Worm (Caenorhabditis elegans) whole organism, L2 larva: ENCODE results near the gene Y39A1A.20.

Experiments
- C34F6.9 ChIP-seq: fragments of 150-350 bp; optimal IDR thresholded peaks from 2 replicates; lab custom pipeline; 2014; ENCODE audit warnings: missing biosample characterization, missing genetic modification characterization
- F13H6.1 ChIP-seq: sonication (generic microtip); optimal IDR thresholded peaks from 2 replicates; lab custom pipeline; 2016; ENCODE audit warnings: missing genetic modification characterization, missing compliant biosample characterization
- R02D3.7 ChIP-seq: fragments of 150-350 bp; optimal IDR thresholded peaks from 2 replicates; lab custom pipeline; 2014; ENCODE audit warnings: missing biosample characterization, missing genetic modification characterization
- Y55F3AM.14 ChIP-seq: fragments of 200-800 bp; sonication (Bioruptor generic); optimal IDR thresholded peaks from 2 replicates; lab custom pipeline; 2018; ENCODE audit warnings: mild to moderate bottlenecking, missing genetic modification characterization, missing compliant biosample characterization
- alr-1 ChIP-seq: fragments of 150-350 bp; optimal IDR thresholded peaks from 2 replicates; lab custom pipeline; 2014; ENCODE audit warnings: missing biosample characterization, missing genetic modification characterization
- aly-2 ChIP-seq: fragments of 150-350 bp; optimal IDR thresholded peaks from 2 replicates; lab custom pipeline; 2014; ENCODE audit warnings: missing biosample characterization, missing genetic modification characterization
- ama-1 ChIP-seq: fragments of 150-350 bp; optimal IDR thresholded peaks from 2 replicates; lab custom pipeline; 2018; ENCODE audit warnings: inconsistent platforms
- blmp-1 ChIP-seq: sonication (generic microtip); optimal IDR thresholded peaks from 2 replicates; lab custom pipeline; 2017; ENCODE audit warnings: missing genetic modification characterization, mild to moderate bottlenecking, missing compliant biosample characterization, antibody characterized with exemption, moderate library complexity; ENCODE audit not compliant: insufficient read depth
- ceh-16 ChIP-seq: fragments of 150-350 bp; optimal IDR thresholded peaks from 2 replicates; lab custom pipeline; 2014; ENCODE audit warnings: missing biosample characterization, missing genetic modification characterization
- ceh-82 ChIP-seq: fragments of 150-350 bp; optimal IDR thresholded peaks from 2 replicates; lab custom pipeline; 2014; ENCODE audit warnings: missing biosample characterization, missing genetic modification characterization
- crh-2 ChIP-seq: sonication (generic microtip); optimal IDR thresholded peaks from 2 replicates; lab custom pipeline; 2017; ENCODE audit warnings: missing biosample characterization, missing genetic modification characterization
- dmd-4 ChIP-seq: sonication (generic microtip); optimal IDR thresholded peaks from 2 replicates; lab custom pipeline; 2017; ENCODE audit warnings: missing biosample characterization, missing genetic modification characterization
- elt-3 ChIP-seq: sonication (generic microtip); optimal IDR thresholded peaks from 2 replicates; lab custom pipeline; 2017; ENCODE audit warnings: missing biosample characterization, missing genetic modification characterization
- fos-1 ChIP-seq: fragments of 150-350 bp; optimal IDR thresholded peaks from 2 replicates; lab custom pipeline; 2014; ENCODE audit warnings: missing biosample characterization, missing genetic modification characterization
- gmeb-1 ChIP-seq: fragments of 150-350 bp; optimal IDR thresholded peaks from 2 replicates; lab custom pipeline; 2014; ENCODE audit warnings: missing biosample characterization, missing genetic modification characterization
- lin-39 ChIP-seq: fragments of 150-350 bp; optimal IDR thresholded peaks from 2 replicates; lab custom pipeline; 2014; ENCODE audit warnings: missing biosample characterization, missing genetic modification reagents, missing genetic modification characterization
- lsy-2 ChIP-seq, 2 experiments: fragments of 150-350 bp in 1 of 2; sonication (generic microtip) in 1 of 2; optimal IDR thresholded peaks; 2 replicates each; lab custom pipeline; 2014 to 2017; ENCODE audit warnings: missing biosample characterization in 2 of 2, missing genetic modification characterization in 2 of 2
- mab-5 ChIP-seq: fragments of 150-350 bp; optimal IDR thresholded peaks from 2 replicates; lab custom pipeline; 2014; ENCODE audit warnings: missing biosample characterization, missing genetic modification characterization
- mdl-1 ChIP-seq, 2 experiments: fragments of 150-350 bp in 1 of 2; sonication (generic microtip) in 1 of 2; optimal IDR thresholded peaks; 2 replicates each; lab custom pipeline; 2017; ENCODE audit warnings: missing biosample characterization in 2 of 2, missing genetic modification characterization in 2 of 2
- nhr-10 ChIP-seq: sonication (generic microtip); optimal IDR thresholded peaks from 2 replicates; lab custom pipeline; 2017; ENCODE audit warnings: missing biosample characterization, missing genetic modification characterization
- nhr-11 ChIP-seq: fragments of 150-350 bp; optimal IDR thresholded peaks from 2 replicates; lab custom pipeline; 2014; ENCODE audit warnings: missing biosample characterization, missing genetic modification characterization
- nhr-129 ChIP-seq: fragments of 150-350 bp; optimal IDR thresholded peaks from 2 replicates; lab custom pipeline; 2014; ENCODE audit warnings: missing biosample characterization, missing genetic modification characterization
- nhr-21 ChIP-seq: fragments of 150-350 bp; optimal IDR thresholded peaks from 2 replicates; lab custom pipeline; 2014; ENCODE audit warnings: missing biosample characterization, missing genetic modification characterization
- nhr-23 ChIP-seq: fragments of 150-350 bp; optimal IDR thresholded peaks from 2 replicates; lab custom pipeline; 2014; ENCODE audit warnings: missing biosample characterization, missing genetic modification reagents, missing genetic modification characterization
- nhr-237 ChIP-seq: fragments of 150-350 bp; optimal IDR thresholded peaks from 2 replicates; lab custom pipeline; 2014; ENCODE audit warnings: missing biosample characterization, missing genetic modification characterization
- nhr-6 ChIP-seq: fragments of 150-350 bp; optimal IDR thresholded peaks from 2 replicates; lab custom pipeline; 2014; ENCODE audit warnings: missing biosample characterization, missing genetic modification characterization
- nhr-77 ChIP-seq: fragments of 150-350 bp; optimal IDR thresholded peaks from 2 replicates; lab custom pipeline; 2014; ENCODE audit warnings: missing biosample characterization, missing genetic modification characterization
- peb-1 ChIP-seq: fragments of 150-350 bp; optimal IDR thresholded peaks from 2 replicates; lab custom pipeline; 2014; ENCODE audit warnings: missing biosample characterization, missing genetic modification characterization
- sem-4 ChIP-seq: fragments of 150-350 bp; optimal IDR thresholded peaks from 2 replicates; lab custom pipeline; 2014; ENCODE audit warnings: missing biosample characterization, missing genetic modification reagents, missing genetic modification characterization
- skn-1 ChIP-seq: sonication (generic microtip); optimal IDR thresholded peaks from 2 replicates; lab custom pipeline; 2017; ENCODE audit warnings: missing biosample characterization, missing genetic modification characterization
- sma-3 ChIP-seq: sonication (generic microtip); optimal IDR thresholded peaks from 2 replicates; lab custom pipeline; 2016; ENCODE audit warnings: missing genetic modification reagents, missing genetic modification characterization, missing compliant biosample characterization
- sma-9 ChIP-seq, 2 experiments: fragments of 150-350 bp in 1 of 2; sonication (generic microtip) in 1 of 2; optimal IDR thresholded peaks; 2 replicates each; lab custom pipeline; 2014 to 2016; ENCODE audit warnings: missing genetic modification characterization in 2 of 2, mild to moderate bottlenecking in 1 of 2, missing biosample characterization in 1 of 2, missing compliant biosample characterization in 1 of 2, missing genetic modification reagents in 1 of 2, moderate library complexity in 1 of 2
- snpc-4 ChIP-seq: fragments of 150-350 bp; optimal IDR thresholded peaks from 2 replicates; lab custom pipeline; 2014; ENCODE audit warnings: missing biosample characterization, missing genetic modification characterization
- unc-55 ChIP-seq: fragments of 150-350 bp; sonication (generic microtip); optimal IDR thresholded peaks from 3 replicates; lab custom pipeline; 2014; ENCODE audit warnings: missing biosample characterization, missing genetic modification reagents, missing genetic modification characterization
- unc-62 ChIP-seq: fragments of 150-350 bp; optimal IDR thresholded peaks from 2 replicates; lab custom pipeline; 2014; ENCODE audit warnings: missing biosample characterization, missing genetic modification reagents, missing genetic modification characterization
- ztf-1 ChIP-seq: fragments of 200-800 bp; sonication (Bioruptor generic); conservative IDR thresholded peaks from 2 replicates; pipeline ENCODE4 v1.3.6; 2022; ENCODE audit warnings: missing genetic modification characterization, missing compliant biosample characterization
- ztf-4 ChIP-seq: fragments of 150-350 bp; optimal IDR thresholded peaks from 2 replicates; lab custom pipeline; 2014; ENCODE audit warnings: missing biosample characterization, missing genetic modification characterization

Y39A1A.20 gene

ce11 chrIII:10716091-10716490 lies 15.7 kb upstream of the Y39A1A.20 start, which contains the start of gene W09D10.4:
Gene W09D10.4 (minus strand): TSS chrIII:10716191.
- TF ChIP-seq ama-1 = no peak
- no peak for TF ChIP-seq nhr-6 (tag; lab: Kevin White, UChicago)
- no peak for TF ChIP-seq fos-1 (tag; lab: Kevin White, UChicago)
- TF ChIP-seq nhr-129 = peak; percentile 10
- TF ChIP-seq unc-62 (GFP tag; lab: Kevin White, UChicago) = no peak
- TF ChIP-seq dmd-4 (tag; lab: Kevin White, UChicago) = no peak
- TF ChIP-seq sma-9 (GFP tag; optimal IDR thresholded peaks at IDR 0.05; lab: Kevin White, UChicago) = peak; percentile 32
- no peak for TF ChIP-seq sma-9 (tag; optimal IDR thresholded peaks at IDR 0.05; lab: Kevin White, UChicago)
- no peak for TF ChIP-seq nhr-11 (tag; lab: Kevin White, UChicago)
- no peak for TF ChIP-seq peb-1
- TF ChIP-seq sma-3 (GFP tag; lab: Kevin White, UChicago) = no peak
- TF ChIP-seq F13H6.1 (tag; lab: Kevin White, UChicago) = peak; percentile 20

ce11 chrIII:10714541-10714940 lies 14.2 kb upstream of the Y39A1A.20 start:
- TF ChIP-seq dmd-4 (tag; lab: Kevin White, UChicago) (no peak), unc-55 (GFP tag; lab: Kevin White, UChicago) (no peak), C34F6.9 (tag; lab: Kevin White, UChicago) (no peak), alr-1 (tag; lab: Kevin White, UChicago) (no peak), ceh-82 (no peak), Y55F3AM.14 (GFP tag; lab: Kevin White, UChicago) (no peak), snpc-4 (tag; lab: Kevin White, UChicago) (no peak), sma-9 (GFP tag; optimal IDR thresholded peaks at IDR 0.05; lab: Kevin White, UChicago) (no peak), sma-9 (tag; optimal IDR thresholded peaks at IDR 0.05; lab: Kevin White, UChicago) (no peak), peb-1 (no peak), crh-2 (no peak), nhr-21 (no peak), skn-1 (no peak), sem-4 (tag; lab: Kevin White, UChicago) (no peak), mdl-1 (tag; optimal IDR thresholded peaks at IDR 0.05; lab: Kevin White, UChicago) (no peak), nhr-77 (tag; lab: Kevin White, UChicago) (no peak), F13H6.1 (tag; lab: Kevin White, UChicago) (no peak)

- TF ChIP-seq ztf-1 (GFP tag; lab: Robert Waterston, UW) (no peak), unc-55 (GFP tag; lab: Kevin White, UChicago) (no peak), lsy-2 (tag; optimal IDR thresholded peaks at IDR 0.05; lab: Kevin White, UChicago) (peak in 1 of 2 experiments; percentile 36), nhr-6 (tag; lab: Kevin White, UChicago) (peak; percentile 3), nhr-21 (peak; percentile 34), sma-3 (GFP tag; lab: Kevin White, UChicago) (peak; percentile 48), nhr-129 (peak; percentile 26), ztf-4 (tag; lab: Kevin White, UChicago) (peak; percentile 32), fos-1 (tag; lab: Kevin White, UChicago) (peak; percentile 70), ceh-16 (tag; lab: Kevin White, UChicago) (peak; percentile 24), ama-1 (peak; percentile 16), lin-39 (tag; lab: Kevin White, UChicago) (no peak), F13H6.1 (tag; lab: Kevin White, UChicago) (peak; percentile 4), unc-62 (GFP tag; lab: Kevin White, UChicago) (no peak), dmd-4 (tag; lab: Kevin White, UChicago) (no peak), crh-2 (no peak), peb-1 (no peak), nhr-10 (tag; lab: Kevin White, UChicago) (no peak)
Observed at ce11 chrIII:10711192-10711673, 10.9 kb upstream of the Y39A1A.20 start, which contains the start of gene W09D10.5. Gene W09D10.5 (minus strand): TSS chrIII:10711536.

ce11 chrIII:10709676-10710075 lies 9.3 kb upstream of the Y39A1A.20 start:
- TF ChIP-seq ceh-16 (tag; lab: Kevin White, UChicago) = no peak
- TF ChIP-seq nhr-11 (tag; lab: Kevin White, UChicago) = no peak
- TF ChIP-seq aly-2 (tag; lab: Kevin White, UChicago) = no peak
- no peak for TF ChIP-seq nhr-237 (tag; lab: Kevin White, UChicago)
- no peak for TF ChIP-seq gmeb-1
- no peak for TF ChIP-seq alr-1 (tag; lab: Kevin White, UChicago)
- no peak for TF ChIP-seq ztf-4 (tag; lab: Kevin White, UChicago)
- no peak for TF ChIP-seq blmp-1 (tag; lab: Kevin White, UChicago)
- no peak for TF ChIP-seq mab-5 (tag; lab: Kevin White, UChicago)
- no peak for TF ChIP-seq elt-3 (tag; lab: Kevin White, UChicago)
- TF ChIP-seq dmd-4 (tag; lab: Kevin White, UChicago) = no peak
- TF ChIP-seq ama-1 = no peak
- TF ChIP-seq F13H6.1 (tag; lab: Kevin White, UChicago) = no peak
- TF ChIP-seq nhr-23 (tag; lab: Kevin White, UChicago) = no peak
- no peak for TF ChIP-seq R02D3.7 (tag; lab: Kevin White, UChicago)
- TF ChIP-seq, all 48 proteins: peak for 0
